Worm (Caenorhabditis elegans) whole organism, L4 larva: ENCODE results near the gene C49F8.14.

Source experiments
- F10B5.3 ChIP-seq: sonication (generic microtip); optimal IDR thresholded peaks from 2 replicates; lab custom pipeline; 2016; ENCODE audit warnings: mild to moderate bottlenecking, missing genetic modification characterization, missing compliant biosample characterization
- T20F7.1 ChIP-seq: fragments of 200-800 bp; sonication (Bioruptor generic); optimal IDR thresholded peaks from 2 replicates; lab custom pipeline; 2018; ENCODE audit warnings: mild to moderate bottlenecking, missing genetic modification characterization, missing compliant biosample characterization
- T26A8.4 ChIP-seq: fragments of 200-800 bp; sonication (Bioruptor generic); IDR thresholded peaks from 2 replicates; pipeline ENCODE4 v1.3.6; 2022; ENCODE audit warnings: missing genetic modification characterization, missing compliant biosample characterization
- Y48G9A.11 ChIP-seq: fragments of 200-800 bp; sonication (Bioruptor generic); IDR thresholded peaks from 2 replicates; pipeline ENCODE4 v1.3.6; 2022; ENCODE audit warnings: missing genetic modification reagents, missing genetic modification characterization, missing compliant biosample characterization
- Y5F2A.4 ChIP-seq: fragments of 200-800 bp; sonication (Bioruptor generic); optimal IDR thresholded peaks from 2 replicates; lab custom pipeline; 2018; ENCODE audit warnings: mild to moderate bottlenecking, missing genetic modification characterization, missing compliant biosample characterization
- Y75B8A.6 ChIP-seq: fragments of 200-800 bp; sonication (Bioruptor generic); IDR thresholded peaks from 2 replicates; pipeline ENCODE4 v1.3.6; 2022; ENCODE audit warnings: missing genetic modification reagents, missing genetic modification characterization, missing compliant biosample characterization
- aha-1 ChIP-seq: fragments of 150-350 bp; peaks from one replicate; lab custom pipeline; 2014; ENCODE audit warnings: missing biosample characterization, missing genetic modification characterization
- ama-1 ChIP-seq: fragments of 150-350 bp; optimal IDR thresholded peaks from 2 replicates; lab custom pipeline; 2014; ENCODE audit warnings: inconsistent platforms, mixed read lengths
- arid-1 ChIP-seq: fragments of 200-800 bp; sonication (Bioruptor generic); conservative IDR thresholded peaks from 2 replicates; pipeline ENCODE4 v1.3.6; 2022; ENCODE audit warnings: missing genetic modification reagents, missing genetic modification characterization, missing compliant biosample characterization
- ceh-28 ChIP-seq: fragments of 150-350 bp; optimal IDR thresholded peaks from 2 replicates; lab custom pipeline; 2014; ENCODE audit warnings: missing biosample characterization, missing genetic modification reagents, missing genetic modification characterization
- ceh-62 ChIP-seq: sonication (generic microtip); optimal IDR thresholded peaks from 2 replicates; lab custom pipeline; 2017; ENCODE audit warnings: missing biosample characterization, missing genetic modification characterization
- ceh-82 ChIP-seq: sonication (generic microtip); optimal IDR thresholded peaks from 2 replicates; lab custom pipeline; 2017; ENCODE audit warnings: missing biosample characterization, missing genetic modification characterization
- daf-16 ChIP-seq, 3 experiments: sonication (generic microtip); optimal IDR thresholded peaks; 2 replicates each; lab custom pipeline; 2016 to 2017; ENCODE audit warnings: missing genetic modification characterization in 3 of 3, missing genetic modification reagents in 3 of 3, mild to moderate bottlenecking in 2 of 3, missing compliant biosample characterization in 2 of 3, missing biosample characterization in 1 of 3, moderate library complexity in 1 of 3
- daf-19 ChIP-seq: fragments of 200-800 bp; sonication (Bioruptor generic); conservative IDR thresholded peaks from 2 replicates; pipeline ENCODE4 v1.3.6; 2022; ENCODE audit warnings: missing genetic modification characterization, missing compliant biosample characterization
- dmd-6 ChIP-seq: fragments of 200-800 bp; sonication (Bioruptor generic); IDR thresholded peaks from 2 replicates; pipeline ENCODE4 v1.3.6; 2022; ENCODE audit warnings: missing genetic modification reagents, missing genetic modification characterization, missing compliant biosample characterization
- dmd-8 ChIP-seq: fragments of 200-800 bp; sonication (Bioruptor generic); IDR thresholded peaks from 2 replicates; pipeline ENCODE4 v1.3.6; 2022; ENCODE audit warnings: missing genetic modification characterization, missing compliant biosample characterization
- dmd-9 ChIP-seq: fragments of 200-800 bp; sonication (Bioruptor generic); IDR thresholded peaks from 2 replicates; pipeline ENCODE4 v1.3.6; 2022; ENCODE audit warnings: missing genetic modification reagents, missing genetic modification characterization, missing compliant biosample characterization
- dve-1 ChIP-seq: sonication (generic microtip); optimal IDR thresholded peaks from 2 replicates; lab custom pipeline; 2017; ENCODE audit warnings: antibody characterized with exemption, mild to moderate bottlenecking, missing genetic modification characterization, missing compliant biosample characterization; ENCODE audit not compliant: insufficient read depth
- egl-27 ChIP-seq: sonication (generic microtip); optimal IDR thresholded peaks from 3 replicates; lab custom pipeline; 2017; ENCODE audit warnings: missing biosample characterization, missing genetic modification reagents, missing genetic modification characterization
- fkh-10 ChIP-seq: fragments of 150-350 bp; optimal IDR thresholded peaks from 2 replicates; lab custom pipeline; 2014; ENCODE audit warnings: missing biosample characterization, missing genetic modification reagents, missing genetic modification characterization
- gei-8 ChIP-seq: fragments of 200-800 bp; sonication (Bioruptor generic); optimal IDR thresholded peaks from 2 replicates; lab custom pipeline; 2018; ENCODE audit warnings: mild to moderate bottlenecking, missing genetic modification characterization, missing compliant biosample characterization
- hlh-11 ChIP-seq: fragments of 200-800 bp; sonication (Bioruptor generic); optimal IDR thresholded peaks from 2 replicates; lab custom pipeline; 2018; ENCODE audit warnings: mild to moderate bottlenecking, missing genetic modification characterization, missing compliant biosample characterization
- hlh-30 ChIP-seq: sonication (generic microtip); optimal IDR thresholded peaks from 2 replicates; lab custom pipeline; 2017; ENCODE audit warnings: antibody characterized with exemption, mild to moderate bottlenecking, missing genetic modification characterization, missing compliant biosample characterization; ENCODE audit not compliant: insufficient read depth
- lim-7 ChIP-seq: fragments of 200-800 bp; sonication (Bioruptor generic); IDR thresholded peaks from 2 replicates; pipeline ENCODE4 v1.3.6; 2022; ENCODE audit warnings: missing genetic modification characterization, missing compliant biosample characterization
- lin-1 ChIP-seq: fragments of 200-800 bp; sonication (Bioruptor generic); IDR thresholded peaks from 2 replicates; pipeline ENCODE4 v1.3.6; 2022; ENCODE audit warnings: missing genetic modification reagents, missing genetic modification characterization, missing compliant biosample characterization
- lin-29 ChIP-seq: fragments of 200-800 bp; sonication (Bioruptor generic); IDR thresholded peaks from 2 replicates; pipeline ENCODE4 v1.3.6; 2022; ENCODE audit warnings: missing genetic modification reagents, missing genetic modification characterization, missing compliant biosample characterization
- lin-38 ChIP-seq: fragments of 200-800 bp; sonication (Bioruptor generic); IDR thresholded peaks from 2 replicates; pipeline ENCODE4 v1.3.6; 2022; ENCODE audit warnings: missing genetic modification reagents, missing genetic modification characterization, missing compliant biosample characterization
- madf-5 ChIP-seq, 2 experiments: fragments of 200-800 bp; sonication (Bioruptor generic); IDR thresholded peaks; 2 replicates each; pipeline ENCODE4 v1.3.6; 2022; ENCODE audit warnings: missing compliant biosample characterization in 2 of 2, missing genetic modification characterization in 2 of 2
- mdl-1 ChIP-seq, 2 experiments: fragments of 150-350 bp in 1 of 2; sonication (generic microtip) in 1 of 2; optimal IDR thresholded peaks; 2 replicates each; lab custom pipeline; 2014 to 2017; ENCODE audit warnings: missing biosample characterization in 2 of 2, missing genetic modification characterization in 2 of 2
- mep-1 ChIP-seq: fragments of 150-350 bp; sonication (generic microtip); optimal IDR thresholded peaks from 3 replicates; lab custom pipeline; 2014; ENCODE audit warnings: missing biosample characterization, missing genetic modification characterization
- mes-2 ChIP-seq: sonication (generic microtip); optimal IDR thresholded peaks from 2 replicates; lab custom pipeline; 2016; ENCODE audit warnings: missing genotype, mild to moderate bottlenecking, missing genetic modification characterization, missing compliant biosample characterization; ENCODE audit not compliant: poor library complexity, severe bottlenecking
- mxl-2 ChIP-seq: fragments of 200-800 bp; sonication (Bioruptor generic); conservative IDR thresholded peaks from 2 replicates; pipeline ENCODE4 v1.3.6; 2022; ENCODE audit warnings: missing genetic modification reagents, missing genetic modification characterization, missing compliant biosample characterization
- mxl-3 ChIP-seq: fragments of 200-800 bp; sonication (Bioruptor generic); optimal IDR thresholded peaks from 2 replicates; lab custom pipeline; 2018; ENCODE audit warnings: mild to moderate bottlenecking, missing genetic modification characterization, missing compliant biosample characterization
- nhr-102 ChIP-seq: sonication (generic microtip); optimal IDR thresholded peaks from 2 replicates; lab custom pipeline; 2016; ENCODE audit warnings: mild to moderate bottlenecking, missing genetic modification characterization, moderate library complexity, missing compliant biosample characterization
- nhr-11 ChIP-seq: fragments of 150-350 bp; optimal IDR thresholded peaks from 2 replicates; lab custom pipeline; 2014; ENCODE audit warnings: missing biosample characterization, missing genetic modification characterization
- nhr-111 ChIP-seq: fragments of 200-800 bp; sonication (Bioruptor generic); optimal IDR thresholded peaks from 2 replicates; lab custom pipeline; 2018; ENCODE audit warnings: mild to moderate bottlenecking, missing genetic modification characterization, missing compliant biosample characterization
- nhr-237 ChIP-seq: sonication (generic microtip); optimal IDR thresholded peaks from 2 replicates; lab custom pipeline; 2017; ENCODE audit warnings: missing biosample characterization, missing genetic modification characterization
- nhr-25 ChIP-seq: sonication (generic microtip); optimal IDR thresholded peaks from 2 replicates; lab custom pipeline; 2017; ENCODE audit warnings: missing genetic modification characterization, mild to moderate bottlenecking, missing compliant biosample characterization, antibody characterized with exemption, moderate library complexity, borderline replicate concordance; ENCODE audit not compliant: insufficient read depth
- nhr-28 ChIP-seq: fragments of 150-350 bp; optimal IDR thresholded peaks from 2 replicates; lab custom pipeline; 2014; ENCODE audit warnings: missing biosample characterization, missing genetic modification characterization
- nhr-48 ChIP-seq: sonication (generic microtip); optimal IDR thresholded peaks from 2 replicates; lab custom pipeline; 2016; ENCODE audit warnings: mild to moderate bottlenecking, missing genetic modification characterization, missing compliant biosample characterization
- nhr-77 ChIP-seq: fragments of 150-350 bp; optimal IDR thresholded peaks from 2 replicates; lab custom pipeline; 2014; ENCODE audit warnings: missing biosample characterization, missing genetic modification characterization
- pha-4 ChIP-seq, 2 experiments: fragments of 150-350 bp in 1 of 2; fragments of 200-800 bp in 1 of 2; sonication (Bioruptor generic) in 1 of 2; IDR thresholded peaks in 1 of 2; optimal IDR thresholded peaks in 1 of 2; 2 replicates each; pipeline versions ENCODE4 v1.3.6 to Lab custom; 2014 to 2022; ENCODE audit warnings: missing genetic modification characterization in 2 of 2, missing genetic modification reagents in 2 of 2, missing biosample characterization in 1 of 2, missing compliant biosample characterization in 1 of 2
- rbr-2 ChIP-seq: sonication (generic microtip); optimal IDR thresholded peaks from 2 replicates; lab custom pipeline; 2016; ENCODE audit warnings: missing genotype, missing genetic modification characterization, missing compliant biosample characterization
- tra-1 ChIP-seq: fragments of 200-800 bp; sonication (Bioruptor generic); IDR thresholded peaks from 2 replicates; pipeline ENCODE4 v1.3.6; 2022; ENCODE audit warnings: missing genetic modification reagents, missing genetic modification characterization, missing compliant biosample characterization
- unc-62 ChIP-seq, 3 experiments: fragments of 150-350 bp in 1 of 3; sonication (generic microtip); optimal IDR thresholded peaks in 2 of 3; peaks in 1 of 3; 1 replicate in 1 of 3; 2 replicates in 2 of 3; lab custom pipeline; 2014 to 2017; ENCODE audit warnings: missing biosample characterization in 3 of 3, missing genetic modification characterization in 3 of 3, missing genetic modification reagents in 3 of 3, missing genotype in 1 of 3
- zag-1 ChIP-seq: fragments of 150-350 bp; optimal IDR thresholded peaks from 2 replicates; lab custom pipeline; 2014; ENCODE audit warnings: missing biosample characterization, missing genetic modification characterization

C49F8.14 gene

ce11 chrX:13356469-13356868, 20.3 kb downstream of the C49F8.14 start (continued):
- TF ChIP-seq pha-4 (GFP tag; IDR thresholded peaks at IDR 0.05; lab: Robert Waterston, UW), result no peak
- no peak for TF ChIP-seq pha-4 (tag; optimal IDR thresholded peaks at IDR 0.05; lab: Kevin White, UChicago)
- no peak for TF ChIP-seq Y75B8A.6 (GFP tag; lab: Robert Waterston, UW)

- TF ChIP-seq dmd-6 (GFP tag; lab: Robert Waterston, UW) (peak; percentile 86), mxl-3 (GFP tag; lab: Kevin White, UChicago) (peak; percentile 100), nhr-77 (tag; lab: Kevin White, UChicago) (peak; percentile 11), dmd-9 (GFP tag; lab: Robert Waterston, UW) (no peak), hlh-11 (tag; lab: Kevin White, UChicago) (peak; percentile 80), daf-19 (GFP tag; lab: Robert Waterston, UW) (no peak), nhr-237 (tag; lab: Kevin White, UChicago) (no peak), lin-29 (no peak), daf-16 (GFP tag; optimal IDR thresholded peaks at IDR 0.05; lab: Kevin White, UChicago) (peak in 1 of 2 experiments; percentile 21), daf-16 (tag; optimal IDR thresholded peaks at IDR 0.05; lab: Kevin White, UChicago) (peak; percentile 61), rbr-2 (tag; lab: Kevin White, UChicago) (no peak), arid-1 (GFP tag; lab: Robert Waterston, UW) (no peak), mep-1 (tag; lab: Kevin White, UChicago) (peak; percentile 43), T20F7.1 (GFP tag; lab: Kevin White, UChicago) (peak; percentile 9), Y48G9A.11 (GFP tag; lab: Robert Waterston, UW) (no peak), fkh-10 (GFP tag; lab: Kevin White, UChicago) (no peak), lin-1 (GFP tag; lab: Robert Waterston, UW) (peak; percentile 29; the same call in 1 of the 2 replicates), lim-7 (no peak), mdl-1 (tag; optimal IDR thresholded peaks at IDR 0.05; lab: Kevin White, UChicago) (peak in 1 of 2 experiments; percentile 57), ceh-82 (tag; lab: Kevin White, UChicago) (no peak), egl-27 (tag; lab: Kevin White, UChicago) (no peak), dve-1 (peak; percentile 73), F10B5.3 (tag; lab: Kevin White, UChicago) (no peak), mxl-2 (GFP tag; lab: Robert Waterston, UW) (peak; percentile 62; the same call in 1 of the 2 replicates), aha-1 (peak; percentile 98), gei-8 (GFP tag; lab: Kevin White, UChicago) (peak; percentile 74), ceh-62 (tag; lab: Kevin White, UChicago) (no peak), unc-62 (GFP tag; optimal IDR thresholded peaks at IDR 0.05 in 1 of 2; lab: Kevin White, UChicago) (peak in 1 of 2 experiments; percentile 89), unc-62 (tag; optimal IDR thresholded peaks at IDR 0.05; lab: Kevin White, UChicago) (no peak), dmd-8 (GFP tag; lab: Robert Waterston, UW) (no peak), mes-2 (tag; lab: Kevin White, UChicago) (peak; percentile 23), nhr-25 (tag; lab: Kevin White, UChicago) (no peak), ceh-28 (tag; lab: Kevin White, UChicago) (no peak), nhr-11 (peak; percentile 90), nhr-28 (tag; lab: Kevin White, UChicago) (peak; percentile 84), nhr-48 (tag; lab: Kevin White, UChicago) (peak; percentile 94), nhr-111 (no peak), ama-1 (peak; percentile 26), Y5F2A.4 (GFP tag; lab: Kevin White, UChicago) (no peak), lin-38 (GFP tag; lab: Robert Waterston, UW) (no peak), madf-5 (GFP tag; IDR thresholded peaks at IDR 0.05; lab: Robert Waterston, UW) (no peak), tra-1 (GFP tag; lab: Robert Waterston, UW) (peak; percentile 32; the same call in 1 of the 2 replicates), hlh-30 (tag; lab: Kevin White, UChicago) (peak; percentile 80), zag-1 (tag; lab: Kevin White, UChicago) (no peak), T26A8.4 (GFP tag; lab: Robert Waterston, UW) (no peak; the same call in 1 of the 2 replicates), nhr-102 (peak; percentile 48)
These were observed 21.9 kb downstream of the C49F8.14 start for ce11 chrX:13354672-13355407.
